Worm (Caenorhabditis elegans): ENCODE results near the gene nspd-5.
"Not testable (repeated sequence)": the region's sequence is repeated elsewhere in the genome, so short reads cannot be mapped to it uniquely, and the experiment has no call there.

nspd-5 gene

ce11 chrII:4860260-4860659 lies at the start of gene nspd-5, which contains the start of gene F11G11.4:
Gene nspd-5 (minus strand): TSS chrII:4860360.
Gene F11G11.4 (plus strand): TSS chrII:4860594.
- not testable (repeated sequence) for TF ChIP-seq dao-5, W03F9.2, him-1 (tag; optimal IDR thresholded peaks at IDR 0.05)

- no peak for TF ChIP-seq dao-5 (tag; optimal IDR thresholded peaks at IDR 0.05)
- TF ChIP-seq W03F9.2 (tag; optimal IDR thresholded peaks at IDR 0.05): no peak
- no peak for TF ChIP-seq him-1 (tag; optimal IDR thresholded peaks at IDR 0.05)
Measured at ce11 chrII:4908160-4908559, 48.0 kb upstream of the nspd-5 start.

- TF ChIP-seq him-1 (tag; optimal IDR thresholded peaks at IDR 0.05): no peak
- TF ChIP-seq W03F9.2 (tag; optimal IDR thresholded peaks at IDR 0.05): no peak
- TF ChIP-seq dao-5 (tag; optimal IDR thresholded peaks at IDR 0.05): no peak
Measured at ce11 chrII:4905883-4906282, 45.7 kb upstream of the nspd-5 start.

ce11 chrII:4905331-4905730 lies 45.2 kb upstream of the nspd-5 start:
- TF ChIP-seq him-1 (tag; optimal IDR thresholded peaks at IDR 0.05): no peak
- TF ChIP-seq W03F9.2 (tag; optimal IDR thresholded peaks at IDR 0.05): no peak

- TF ChIP-seq him-1 (tag; optimal IDR thresholded peaks at IDR 0.05): no peak
- TF ChIP-seq dao-5 (tag; optimal IDR thresholded peaks at IDR 0.05): no peak
- TF ChIP-seq W03F9.2 (tag; optimal IDR thresholded peaks at IDR 0.05): no peak
Measured at ce11 chrII:4904778-4905177, 44.6 kb upstream of the nspd-5 start, which contains the start of gene btbd-10. Gene btbd-10 (plus strand): TSS chrII:4905008.

ce11 chrII:4904277-4904676 lies 44.1 kb upstream of the nspd-5 start:
- TF ChIP-seq dao-5 (tag; optimal IDR thresholded peaks at IDR 0.05) (no peak), him-1 (tag; optimal IDR thresholded peaks at IDR 0.05) (no peak), W03F9.2 (tag; optimal IDR thresholded peaks at IDR 0.05) (peak; percentile 88)

ce11 chrII:4903696-4904095 lies 43.5 kb upstream of the nspd-5 start, which contains the start of gene sgt-1:
Gene sgt-1 (minus strand): TSS chrII:4903796.
- TF ChIP-seq him-1, W03F9.2, dao-5 (tag; optimal IDR thresholded peaks at IDR 0.05): not testable (repeated sequence)

- TF ChIP-seq him-1 (tag; optimal IDR thresholded peaks at IDR 0.05): no peak
- no peak for TF ChIP-seq dao-5 (tag; optimal IDR thresholded peaks at IDR 0.05)
- TF ChIP-seq W03F9.2 (tag; optimal IDR thresholded peaks at IDR 0.05): no peak
Measured at ce11 chrII:4902035-4902434, 41.9 kb upstream of the nspd-5 start, which contains the start of gene R05F9.9. Gene R05F9.9 (minus strand): TSS chrII:4902100.

- not testable (repeated sequence) for TF ChIP-seq dao-5, W03F9.2, him-1 (tag; optimal IDR thresholded peaks at IDR 0.05)
Measured at ce11 chrII:4898529-4898928, 38.4 kb upstream of the nspd-5 start, which contains the start of gene msp-32. Gene msp-32 (plus strand): TSS chrII:4898829.

- TF ChIP-seq W03F9.2 (tag; optimal IDR thresholded peaks at IDR 0.05) (no peak), him-1 (tag; optimal IDR thresholded peaks at IDR 0.05) (no peak), dao-5 (tag; optimal IDR thresholded peaks at IDR 0.05) (no peak)
Measured at ce11 chrII:4892594-4892993, 32.4 kb upstream of the nspd-5 start, which contains the start of gene msp-33. Gene msp-33 (minus strand): TSS chrII:4892694.

ce11 chrII:4891012-4891775 lies 31.0 kb upstream of the nspd-5 start, which contains the start of gene gst-9:
Gene gst-9 (plus strand): TSS chrII:4891585.
- no peak for TF ChIP-seq him-1 (tag; optimal IDR thresholded peaks at IDR 0.05)
- TF ChIP-seq W03F9.2 (tag; optimal IDR thresholded peaks at IDR 0.05): no peak
- TF ChIP-seq dao-5 (tag; optimal IDR thresholded peaks at IDR 0.05): no peak

- TF ChIP-seq him-1 (tag; optimal IDR thresholded peaks at IDR 0.05) (no peak), dao-5 (tag; optimal IDR thresholded peaks at IDR 0.05) (no peak), W03F9.2 (tag; optimal IDR thresholded peaks at IDR 0.05) (no peak)
Measured at ce11 chrII:4888527-4889487, 28.6 kb upstream of the nspd-5 start, which contains the start of gene pgm-1. Gene pgm-1 (plus strand): TSS chrII:4889437.

ce11 chrII:4885976-4886375 lies 25.8 kb upstream of the nspd-5 start, which contains the start of gene R05F9.7:
Gene R05F9.7 (plus strand): TSS chrII:4886276.
- TF ChIP-seq him-1 (tag; optimal IDR thresholded peaks at IDR 0.05): no peak
- TF ChIP-seq dao-5 (tag; optimal IDR thresholded peaks at IDR 0.05): no peak
- TF ChIP-seq W03F9.2 (tag; optimal IDR thresholded peaks at IDR 0.05): no peak
